Fruit fly (Drosophila melanogaster) whole organism, pupa: ENCODE measurements around the gene CG31223.

Experiments
- Pif1B ChIP-seq: fragments of 200-800 bp; sonication (Bioruptor generic); optimal IDR thresholded peaks from 3 replicates; lab custom pipeline; 2016; ENCODE audit warnings: missing biosample characterization, missing genetic modification characterization
- fd96Ca ChIP-seq: fragments of 200-800 bp; sonication (Bioruptor generic); IDR thresholded peaks from 3 replicates; pipeline ENCODE4 v1.3.6; 2022; ENCODE audit warnings: missing biosample characterization, missing genetic modification characterization

Gene CG31223

DNA sequence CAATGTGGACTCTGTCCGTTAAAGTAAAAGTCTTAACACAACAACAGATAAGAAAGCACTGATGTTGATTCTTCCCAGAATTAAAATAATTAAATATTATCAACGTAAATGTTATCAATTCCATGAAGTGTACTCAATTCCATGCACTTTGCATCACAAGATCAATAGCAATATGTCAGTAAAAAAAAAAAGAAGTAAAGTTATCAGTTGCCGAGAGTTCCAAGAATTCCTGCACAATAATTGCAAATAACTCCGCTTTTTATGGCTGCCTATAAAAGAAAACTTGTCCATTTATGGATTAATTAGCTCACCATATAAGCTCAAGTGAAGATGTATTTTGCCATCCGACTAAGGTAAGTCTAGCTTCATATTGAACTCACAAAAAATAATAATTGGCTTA, 46.5 kb downstream of the CG31223 start, which contains the start of gene TotZ:
TotZ (plus strand) TSS at position 301 of the 400 bp plus-strand sequence.
- TF ChIP-seq fd96Ca (GFP tag; lab: Robert Waterston, UW) (no peak), Pif1B (GFP tag; lab: Kevin White, UChicago) (no peak)
